Fruit fly (Drosophila melanogaster) whole organism, embryonic: Measurements from ENCODE around the gene CG42852.

Experiments used
- ATbp ChIP-seq: fragments of 200-800 bp; sonication (Bioruptor generic); optimal IDR thresholded peaks from 2 replicates; lab custom pipeline; 2017; ENCODE audit warnings: missing biosample characterization, mild to moderate bottlenecking, missing genetic modification characterization, missing genetic modification reagents
- Bgb ChIP-seq: fragments of 200-800 bp; sonication (Bioruptor generic); IDR thresholded peaks from 2 replicates; pipeline ENCODE4 v1.3.6; 2022; ENCODE audit warnings: missing biosample characterization, missing genetic modification characterization; ENCODE audit not compliant: partially characterized antibody
- Blimp-1 ChIP-seq: fragments of 200-800 bp; sonication (Bioruptor generic); optimal IDR thresholded peaks from 3 replicates; lab custom pipeline; 2018; ENCODE audit warnings: missing biosample characterization, missing genetic modification characterization, mild to moderate bottlenecking, moderate library complexity, missing genetic modification reagents
- CG10209 ChIP-seq: fragments of 200-800 bp; sonication (Bioruptor generic); optimal IDR thresholded peaks from 3 replicates; lab custom pipeline; 2017; ENCODE audit warnings: missing biosample characterization, mild to moderate bottlenecking, missing genetic modification characterization, missing genetic modification reagents
- CG10267 ChIP-seq: fragments of 200-800 bp; sonication (Bioruptor generic); optimal IDR thresholded peaks from 2 replicates; lab custom pipeline; 2018; ENCODE audit warnings: missing biosample characterization, mild to moderate bottlenecking, missing genetic modification characterization, moderate library complexity
- CG10979 ChIP-seq: fragments of 200-800 bp; sonication (Bioruptor generic); optimal IDR thresholded peaks from 2 replicates; lab custom pipeline; 2018; ENCODE audit warnings: missing biosample characterization, mild to moderate bottlenecking, missing genetic modification characterization, moderate library complexity
- CG12104 ChIP-seq: fragments of 200-800 bp; sonication (Bioruptor generic); optimal IDR thresholded peaks from 3 replicates; lab custom pipeline; 2016; ENCODE audit warnings: missing biosample characterization, missing genetic modification characterization
- CG12155 ChIP-seq: fragments of 200-800 bp; sonication (Bioruptor generic); optimal IDR thresholded peaks from 3 replicates; lab custom pipeline; 2016; ENCODE audit warnings: missing biosample characterization, missing genetic modification characterization
- CG12659 ChIP-seq: fragments of 200-800 bp; sonication (Bioruptor generic); optimal IDR thresholded peaks from 3 replicates; lab custom pipeline; 2017; ENCODE audit warnings: mild to moderate bottlenecking, missing biosample characterization, missing genetic modification reagents, missing genetic modification characterization
- CG13424 ChIP-seq: fragments of 200-800 bp; sonication (Bioruptor generic); optimal IDR thresholded peaks from 2 replicates; lab custom pipeline; 2019; ENCODE audit warnings: missing biosample characterization, mild to moderate bottlenecking, missing genetic modification characterization, moderate library complexity
- CG15514 ChIP-seq: fragments of 200-800 bp; sonication (Bioruptor generic); optimal IDR thresholded peaks from 3 replicates; lab custom pipeline; 2017; ENCODE audit warnings: missing biosample characterization, missing genetic modification characterization, mild to moderate bottlenecking, moderate library complexity, missing genetic modification reagents
- CG15601 ChIP-seq: fragments of 200-800 bp; sonication (Bioruptor generic); optimal IDR thresholded peaks from 3 replicates; lab custom pipeline; 2019; ENCODE audit warnings: missing biosample characterization, mild to moderate bottlenecking, missing genetic modification characterization, moderate library complexity
- CG15696 ChIP-seq: fragments of 200-800 bp; sonication (Bioruptor generic); optimal IDR thresholded peaks from 2 replicates; lab custom pipeline; 2019; ENCODE audit warnings: missing biosample characterization, mild to moderate bottlenecking, missing genetic modification characterization, moderate library complexity
- CG16815 ChIP-seq: fragments of 200-800 bp; sonication (Bioruptor generic); optimal IDR thresholded peaks from 3 replicates; lab custom pipeline; 2017; ENCODE audit warnings: missing biosample characterization, mild to moderate bottlenecking, missing genetic modification characterization
- CG18599 ChIP-seq: fragments of 200-800 bp; sonication (Bioruptor generic); optimal IDR thresholded peaks from 3 replicates; lab custom pipeline; 2017; ENCODE audit warnings: missing biosample characterization, missing genetic modification characterization, mild to moderate bottlenecking, moderate library complexity, missing genetic modification reagents
- CG18619 ChIP-seq: fragments of 200-800 bp; sonication (Bioruptor generic); optimal IDR thresholded peaks from 3 replicates; lab custom pipeline; 2017; ENCODE audit warnings: missing biosample characterization, mild to moderate bottlenecking, missing genetic modification characterization
- CG2678 ChIP-seq: fragments of 200-800 bp; sonication (Bioruptor generic); optimal IDR thresholded peaks from 3 replicates; lab custom pipeline; 2019; ENCODE audit warnings: missing biosample characterization, mild to moderate bottlenecking, missing genetic modification characterization, moderate library complexity
- CG2712 ChIP-seq: fragments of 200-800 bp; optimal IDR thresholded peaks from 3 replicates; lab custom pipeline; 2019; ENCODE audit warnings: missing biosample characterization, mild to moderate bottlenecking, missing genetic modification characterization, moderate library complexity
- CG30020 ChIP-seq: fragments of 200-800 bp; optimal IDR thresholded peaks from 2 replicates; lab custom pipeline; 2019; ENCODE audit warnings: missing biosample characterization, mild to moderate bottlenecking, missing genetic modification characterization, moderate library complexity
- CG3847 ChIP-seq: fragments of 200-800 bp; sonication (Bioruptor generic); IDR thresholded peaks from 2 replicates; pipeline ENCODE4 v1.3.6; 2022; ENCODE audit warnings: missing biosample characterization, missing genetic modification characterization
- CG8765 ChIP-seq: fragments of 200-800 bp; sonication (Bioruptor generic); IDR thresholded peaks from 2 replicates; pipeline ENCODE4 v1.3.6; 2022; ENCODE audit warnings: missing biosample characterization, missing genetic modification characterization
- D19A ChIP-seq: fragments of 200-800 bp; optimal IDR thresholded peaks from 3 replicates; lab custom pipeline; 2019; ENCODE audit warnings: missing biosample characterization, mild to moderate bottlenecking, missing genetic modification characterization, moderate library complexity
- Dek ChIP-seq: fragments of 200-800 bp; sonication (Bioruptor generic); optimal IDR thresholded peaks from 3 replicates; lab custom pipeline; 2019; ENCODE audit warnings: missing biosample characterization, mild to moderate bottlenecking, missing genetic modification characterization, moderate library complexity
- Doc2 ChIP-seq: fragments of 200-800 bp; sonication (Bioruptor generic); IDR thresholded peaks from 2 replicates; pipeline ENCODE4 v1.3.6; 2022; ENCODE audit warnings: missing biosample characterization, missing genetic modification characterization
- E2f1 ChIP-seq: fragments of 200-800 bp; sonication (Bioruptor generic); IDR thresholded peaks from 2 replicates; pipeline ENCODE4 v1.3.6; 2022; ENCODE audit warnings: missing biosample characterization, missing genetic modification characterization
- E2f2 ChIP-seq: fragments of 200-800 bp; sonication (Bioruptor generic); IDR thresholded peaks from 2 replicates; pipeline ENCODE4 v1.3.6; 2022; ENCODE audit warnings: missing biosample characterization, missing genetic modification characterization
- Eip74EF ChIP-seq, 2 experiments: fragments of 200-800 bp in 1 of 2; fragments of >200 bp in 1 of 2; sonication (Bioruptor generic) in 1 of 2; optimal IDR thresholded peaks; 2 replicates each; lab custom pipeline; 2017 to 2019; ENCODE audit warnings: missing biosample characterization in 2 of 2, missing genetic modification characterization in 2 of 2, mild to moderate bottlenecking in 1 of 2, moderate library complexity in 1 of 2
- Fer3 ChIP-seq: fragments of 200-800 bp; sonication (Bioruptor generic); optimal IDR thresholded peaks from 2 replicates; lab custom pipeline; 2018; ENCODE audit warnings: missing biosample characterization, mild to moderate bottlenecking, missing genetic modification characterization, moderate library complexity
- Med ChIP-seq: fragments of 200-800 bp; sonication (Bioruptor generic); peaks from one replicate; lab custom pipeline; 2016; ENCODE audit warnings: missing biosample characterization, missing genetic modification characterization, mild to moderate bottlenecking, inconsistent platforms, moderate library complexity
- Nf-YC ChIP-seq: fragments of 200-800 bp; optimal IDR thresholded peaks from 3 replicates; lab custom pipeline; 2019; ENCODE audit warnings: missing biosample characterization, mild to moderate bottlenecking, missing genetic modification characterization, moderate library complexity
- Pdp1 ChIP-seq, 2 experiments: fragments of 200-800 bp; sonication (Bioruptor generic); optimal IDR thresholded peaks; 3 replicates each; lab custom pipeline; 2016; ENCODE audit warnings: missing biosample characterization in 2 of 2, missing genetic modification characterization in 2 of 2, mild to moderate bottlenecking in 1 of 2, moderate library complexity in 1 of 2
- Ssrp ChIP-seq: fragments of 200-800 bp; sonication (Bioruptor generic); optimal IDR thresholded peaks from 2 replicates; lab custom pipeline; 2018; ENCODE audit warnings: missing biosample characterization, mild to moderate bottlenecking, missing genetic modification characterization, moderate library complexity
- bab2 ChIP-seq: fragments of 200-800 bp; sonication (Bioruptor generic); optimal IDR thresholded peaks from 2 replicates; lab custom pipeline; 2016; ENCODE audit warnings: missing biosample characterization, missing genetic modification characterization
- dmrt11E ChIP-seq: fragments of 200-800 bp; sonication (Bioruptor generic); optimal IDR thresholded peaks from 3 replicates; lab custom pipeline; 2018; ENCODE audit warnings: missing biosample characterization, mild to moderate bottlenecking, missing genetic modification characterization, moderate library complexity
- dmrt99B ChIP-seq: fragments of 200-800 bp; sonication (Bioruptor generic); optimal IDR thresholded peaks from 2 replicates; lab custom pipeline; 2018; ENCODE audit warnings: missing biosample characterization, mild to moderate bottlenecking, missing genetic modification characterization, moderate library complexity
- grau ChIP-seq: fragments of 200-800 bp; optimal IDR thresholded peaks from 3 replicates; lab custom pipeline; 2019; ENCODE audit warnings: missing biosample characterization, mild to moderate bottlenecking, missing genetic modification characterization, moderate library complexity
- ind ChIP-seq: fragments of 200-800 bp; sonication (Bioruptor generic); optimal IDR thresholded peaks from 3 replicates; lab custom pipeline; 2016; ENCODE audit warnings: missing biosample characterization, missing genetic modification characterization
- kah ChIP-seq: fragments of 200-800 bp; sonication (Bioruptor generic); optimal IDR thresholded peaks from 2 replicates; lab custom pipeline; 2018; ENCODE audit warnings: missing biosample characterization, mild to moderate bottlenecking, missing genetic modification characterization
- klu ChIP-seq: fragments of 200-800 bp; sonication (Bioruptor generic); IDR thresholded peaks from 2 replicates; pipeline ENCODE4 v1.3.6; 2022; ENCODE audit warnings: missing biosample characterization, missing genetic modification characterization
- kni ChIP-seq: fragments of 200-800 bp; sonication (Bioruptor generic); optimal IDR thresholded peaks from 3 replicates; lab custom pipeline; 2017; ENCODE audit warnings: mild to moderate bottlenecking, missing biosample characterization, missing genetic modification reagents, missing genetic modification characterization
- lbe ChIP-seq: fragments of 200-800 bp; sonication (Bioruptor generic); optimal IDR thresholded peaks from 2 replicates; lab custom pipeline; 2016; ENCODE audit warnings: missing biosample characterization, mild to moderate bottlenecking, missing genetic modification characterization
- nom ChIP-seq: fragments of 200-800 bp; sonication (Bioruptor generic); optimal IDR thresholded peaks from 2 replicates; lab custom pipeline; 2017; ENCODE audit warnings: missing biosample characterization, missing genetic modification characterization, mild to moderate bottlenecking, moderate library complexity, missing genetic modification reagents
- prd ChIP-seq, 3 experiments: fragments of >200 bp in 2 of 3; fragments of 200-800 bp in 1 of 3; sonication (Bioruptor generic) in 1 of 3; optimal IDR thresholded peaks in 2 of 3; IDR thresholded peaks in 1 of 3; 2 replicates in 2 of 3; 3 replicates in 1 of 3; pipeline versions ENCODE4 v1.3.6 to Lab custom; 2017 to 2022; ENCODE audit warnings: missing biosample characterization in 1 of 3, missing genetic modification characterization in 1 of 3
- ranshi ChIP-seq: fragments of 200-800 bp; sonication (Bioruptor generic); IDR thresholded peaks from 2 replicates; pipeline ENCODE4 v1.3.6; 2022; ENCODE audit warnings: missing biosample characterization, missing genetic modification characterization
- vnd ChIP-seq: fragments of 200-800 bp; sonication (Bioruptor generic); IDR thresholded peaks from 3 replicates; pipeline ENCODE4 v1.3.6; 2022; ENCODE audit warnings: missing biosample characterization, missing genetic modification characterization; ENCODE audit not compliant: partially characterized antibody
- zf30C ChIP-seq: fragments of 200-800 bp; sonication (Bioruptor generic); optimal IDR thresholded peaks from 3 replicates; lab custom pipeline; 2018; ENCODE audit warnings: missing biosample characterization, mild to moderate bottlenecking, missing genetic modification characterization

The CG42852 gene

dm6 chr3L:16710258-16711020 lies 44.9 kb upstream of the CG42852 start (continued):
- TF ChIP-seq CG3847 (peak; percentile 29; the same call in 1 of the 2 replicates), vnd (GFP tag; lab: Robert Waterston, UW) (no peak), E2f1 (GFP tag; lab: Robert Waterston, UW) (0 out of 2 replicates have a peak, but pooled peaks have one; percentile 30), CG13424 (tag; lab: Kevin White, UChicago) (peak; percentile 6), CG10979 (peak; percentile 17), Doc2 (GFP tag; lab: Robert Waterston, UW) (no peak), Nf-YC (tag; lab: Kevin White, UChicago) (peak; percentile 39), ATbp (GFP tag; lab: Kevin White, UChicago) (peak; percentile 15), lbe (peak; percentile 19), CG10209 (GFP tag; lab: Kevin White, UChicago) (peak; percentile 32), CG8765 (peak; percentile 46), CG2712 (tag; lab: Kevin White, UChicago) (peak; percentile 75), grau (tag; lab: Kevin White, UChicago) (peak; percentile 42), CG12104 (GFP tag; lab: Kevin White, UChicago) (peak; percentile 0), zf30C (peak; percentile 63), CG18599 (GFP tag; lab: Kevin White, UChicago) (peak; percentile 74), nom (GFP tag; lab: Kevin White, UChicago) (no peak), D19A (tag; lab: Kevin White, UChicago) (peak; percentile 19), CG16815 (GFP tag; lab: Kevin White, UChicago) (peak; percentile 3), CG15601 (no peak), CG12659 (GFP tag; lab: Kevin White, UChicago) (peak; percentile 7), CG18619 (GFP tag; lab: Kevin White, UChicago) (no peak), klu (peak; percentile 59; the same call in 1 of the 2 replicates), Med (peak; percentile 68), prd (optimal IDR thresholded peaks at IDR 0.05; lab: Kevin White, UChicago) (no peak), prd (GFP tag; IDR thresholded peaks at IDR 0.05; lab: Robert Waterston, UW) (peak; percentile 78), Pdp1 (GFP tag; optimal IDR thresholded peaks at IDR 0.05; lab: Kevin White, UChicago) (peak in 1 of 2 experiments; percentile 2), E2f2 (peak; percentile 28; the same call in 1 of the 2 replicates), ind (GFP tag; lab: Kevin White, UChicago) (no peak), CG10267 (tag; lab: Kevin White, UChicago) (peak; percentile 67), Fer3 (tag; lab: Kevin White, UChicago) (no peak), dmrt99B (peak; percentile 53), Bgb (no peak), ranshi (GFP tag; lab: Robert Waterston, UW) (peak; percentile 36; the same call in 1 of the 2 replicates), bab2 (GFP tag; lab: Kevin White, UChicago) (no peak), dmrt11E (tag; lab: Kevin White, UChicago) (peak; percentile 42), CG30020 (no peak), Ssrp (tag; lab: Kevin White, UChicago) (peak; percentile 6), Blimp-1 (GFP tag; lab: Kevin White, UChicago) (peak; percentile 48), CG15514 (GFP tag; lab: Kevin White, UChicago) (peak; percentile 16), CG2678 (tag; lab: Kevin White, UChicago) (peak; percentile 41), CG12155 (no peak), Dek (peak; percentile 25), kni (GFP tag; lab: Kevin White, UChicago) (no peak), Eip74EF (GFP tag; optimal IDR thresholded peaks at IDR 0.05; lab: Kevin White, UChicago) (peak in 1 of 2 experiments; percentile 3), kah (no peak), CG15696 (tag; lab: Kevin White, UChicago) (peak; percentile 55)
